Worm (Caenorhabditis elegans) whole organism, L4 larva: ENCODE results near the gene cwf-19L2.

Source experiments
- F26F4.8 ChIP-seq: fragments of 200-800 bp; sonication (Bioruptor generic); conservative IDR thresholded peaks from 2 replicates; pipeline ENCODE4 v1.3.6; 2022; ENCODE audit warnings: missing genetic modification characterization, missing compliant biosample characterization
- F49E8.2 ChIP-seq: sonication (generic microtip); optimal IDR thresholded peaks from 2 replicates; lab custom pipeline; 2016; ENCODE audit warnings: missing compliant biosample characterization, mild to moderate bottlenecking, missing genetic modification characterization, borderline replicate concordance
- T20F7.1 ChIP-seq: fragments of 200-800 bp; sonication (Bioruptor generic); optimal IDR thresholded peaks from 2 replicates; lab custom pipeline; 2018; ENCODE audit warnings: mild to moderate bottlenecking, missing genetic modification characterization, missing compliant biosample characterization
- T26A8.4 ChIP-seq: fragments of 200-800 bp; sonication (Bioruptor generic); IDR thresholded peaks from 2 replicates; pipeline ENCODE4 v1.3.6; 2022; ENCODE audit warnings: missing genetic modification characterization, missing compliant biosample characterization
- Y105C5A.15 ChIP-seq: fragments of 200-800 bp; sonication (Bioruptor generic); IDR thresholded peaks from 2 replicates; pipeline ENCODE4 v1.3.6; 2022; ENCODE audit warnings: missing genetic modification characterization, missing compliant biosample characterization
- Y5F2A.4 ChIP-seq: fragments of 200-800 bp; sonication (Bioruptor generic); optimal IDR thresholded peaks from 2 replicates; lab custom pipeline; 2018; ENCODE audit warnings: mild to moderate bottlenecking, missing genetic modification characterization, missing compliant biosample characterization
- ZK546.5 ChIP-seq, 2 experiments: sonication (generic microtip); optimal IDR thresholded peaks; 2 replicates each; lab custom pipeline; 2017; ENCODE audit warnings: missing biosample characterization in 2 of 2, missing genetic modification characterization in 2 of 2
- aha-1 ChIP-seq: fragments of 150-350 bp; peaks from one replicate; lab custom pipeline; 2014; ENCODE audit warnings: missing biosample characterization, missing genetic modification characterization
- attf-4 ChIP-seq: sonication (generic microtip); optimal IDR thresholded peaks from 3 replicates; lab custom pipeline; 2017; ENCODE audit warnings: missing biosample characterization, missing genetic modification characterization
- ceh-20 ChIP-seq: fragments of 200-800 bp; sonication (Bioruptor generic); IDR thresholded peaks from 2 replicates; pipeline ENCODE4 v1.3.6; 2022; ENCODE audit warnings: missing genetic modification reagents, missing genetic modification characterization, missing compliant biosample characterization
- ceh-28 ChIP-seq: fragments of 150-350 bp; optimal IDR thresholded peaks from 2 replicates; lab custom pipeline; 2014; ENCODE audit warnings: missing biosample characterization, missing genetic modification reagents, missing genetic modification characterization
- ctbp-1 ChIP-seq: fragments of 200-800 bp; sonication (Bioruptor generic); IDR thresholded peaks from 2 replicates; pipeline ENCODE4 v1.3.6; 2022; ENCODE audit warnings: missing genetic modification reagents, missing genetic modification characterization, missing compliant biosample characterization
- daf-16 ChIP-seq, 3 experiments: sonication (generic microtip); optimal IDR thresholded peaks; 2 replicates each; lab custom pipeline; 2016 to 2017; ENCODE audit warnings: missing genetic modification characterization in 3 of 3, missing genetic modification reagents in 3 of 3, mild to moderate bottlenecking in 2 of 3, missing compliant biosample characterization in 2 of 3, missing biosample characterization in 1 of 3, moderate library complexity in 1 of 3
- daf-8 ChIP-seq: fragments of 200-800 bp; sonication (Bioruptor generic); IDR thresholded peaks from 2 replicates; pipeline ENCODE4 v1.3.6; 2022; ENCODE audit warnings: missing genetic modification characterization, missing compliant biosample characterization
- dmd-6 ChIP-seq: fragments of 200-800 bp; sonication (Bioruptor generic); IDR thresholded peaks from 2 replicates; pipeline ENCODE4 v1.3.6; 2022; ENCODE audit warnings: missing genetic modification reagents, missing genetic modification characterization, missing compliant biosample characterization
- dpl-1 ChIP-seq: fragments of 150-350 bp; optimal IDR thresholded peaks from 2 replicates; lab custom pipeline; 2014; ENCODE audit warnings: missing biosample characterization, missing genetic modification reagents, missing genetic modification characterization
- duxl-1 ChIP-seq: sonication (generic microtip); optimal IDR thresholded peaks from 2 replicates; lab custom pipeline; 2016; ENCODE audit warnings: mild to moderate bottlenecking, missing genetic modification characterization, moderate library complexity, missing compliant biosample characterization; ENCODE audit not compliant: poor library complexity
- egl-27 ChIP-seq: sonication (generic microtip); optimal IDR thresholded peaks from 3 replicates; lab custom pipeline; 2017; ENCODE audit warnings: missing biosample characterization, missing genetic modification reagents, missing genetic modification characterization
- fos-1 ChIP-seq: fragments of 150-350 bp; optimal IDR thresholded peaks from 2 replicates; lab custom pipeline; 2014; ENCODE audit warnings: missing biosample characterization, missing genetic modification characterization
- hif-1 ChIP-seq, 2 experiments: sonication (generic microtip); optimal IDR thresholded peaks; 2 replicates each; lab custom pipeline; 2016 to 2017; ENCODE audit warnings: missing compliant biosample characterization in 2 of 2, missing genetic modification characterization in 2 of 2, missing genetic modification reagents in 2 of 2, missing genotype in 2 of 2, mild to moderate bottlenecking in 1 of 2
- hlh-30 ChIP-seq: sonication (generic microtip); optimal IDR thresholded peaks from 2 replicates; lab custom pipeline; 2017; ENCODE audit warnings: antibody characterized with exemption, mild to moderate bottlenecking, missing genetic modification characterization, missing compliant biosample characterization; ENCODE audit not compliant: insufficient read depth
- jun-1 ChIP-seq: fragments of 150-350 bp; optimal IDR thresholded peaks from 2 replicates; lab custom pipeline; 2014; ENCODE audit warnings: missing biosample characterization, missing genetic modification reagents, missing genetic modification characterization
- lin-1 ChIP-seq: fragments of 200-800 bp; sonication (Bioruptor generic); IDR thresholded peaks from 2 replicates; pipeline ENCODE4 v1.3.6; 2022; ENCODE audit warnings: missing genetic modification reagents, missing genetic modification characterization, missing compliant biosample characterization
- lin-38 ChIP-seq: fragments of 200-800 bp; sonication (Bioruptor generic); IDR thresholded peaks from 2 replicates; pipeline ENCODE4 v1.3.6; 2022; ENCODE audit warnings: missing genetic modification reagents, missing genetic modification characterization, missing compliant biosample characterization
- lin-39 ChIP-seq: fragments of 150-350 bp; optimal IDR thresholded peaks from 2 replicates; lab custom pipeline; 2014; ENCODE audit warnings: missing biosample characterization, missing genetic modification reagents, missing genetic modification characterization
- lir-3 ChIP-seq: sonication (generic microtip); optimal IDR thresholded peaks from 2 replicates; lab custom pipeline; 2016; ENCODE audit warnings: mild to moderate bottlenecking, missing genetic modification characterization, missing compliant biosample characterization
- lsy-2 ChIP-seq, 2 experiments: fragments of 150-350 bp in 1 of 2; sonication (generic microtip) in 1 of 2; optimal IDR thresholded peaks; 2 replicates each; lab custom pipeline; 2014 to 2017; ENCODE audit warnings: missing biosample characterization in 2 of 2, missing genetic modification characterization in 2 of 2
- madf-5 ChIP-seq, 2 experiments: fragments of 200-800 bp; sonication (Bioruptor generic); IDR thresholded peaks; 2 replicates each; pipeline ENCODE4 v1.3.6; 2022; ENCODE audit warnings: missing compliant biosample characterization in 2 of 2, missing genetic modification characterization in 2 of 2
- mdl-1 ChIP-seq, 2 experiments: fragments of 150-350 bp in 1 of 2; sonication (generic microtip) in 1 of 2; optimal IDR thresholded peaks; 2 replicates each; lab custom pipeline; 2014 to 2017; ENCODE audit warnings: missing biosample characterization in 2 of 2, missing genetic modification characterization in 2 of 2
- mep-1 ChIP-seq: fragments of 150-350 bp; sonication (generic microtip); optimal IDR thresholded peaks from 3 replicates; lab custom pipeline; 2014; ENCODE audit warnings: missing biosample characterization, missing genetic modification characterization
- nhr-10 ChIP-seq: fragments of 150-350 bp; optimal IDR thresholded peaks from 2 replicates; lab custom pipeline; 2014; ENCODE audit warnings: missing biosample characterization, missing genetic modification characterization
- nhr-237 ChIP-seq: sonication (generic microtip); optimal IDR thresholded peaks from 2 replicates; lab custom pipeline; 2017; ENCODE audit warnings: missing biosample characterization, missing genetic modification characterization
- nhr-28 ChIP-seq: fragments of 150-350 bp; optimal IDR thresholded peaks from 2 replicates; lab custom pipeline; 2014; ENCODE audit warnings: missing biosample characterization, missing genetic modification characterization
- nhr-6 ChIP-seq: fragments of 150-350 bp; optimal IDR thresholded peaks from 2 replicates; lab custom pipeline; 2014; ENCODE audit warnings: missing biosample characterization, missing genetic modification characterization
- nhr-76 ChIP-seq: fragments of 150-350 bp; optimal IDR thresholded peaks from 2 replicates; lab custom pipeline; 2014; ENCODE audit warnings: missing biosample characterization, missing genetic modification characterization
- nhr-77 ChIP-seq: fragments of 150-350 bp; optimal IDR thresholded peaks from 2 replicates; lab custom pipeline; 2014; ENCODE audit warnings: missing biosample characterization, missing genetic modification characterization
- pqm-1 ChIP-seq: sonication (generic microtip); optimal IDR thresholded peaks from 2 replicates; lab custom pipeline; 2017; ENCODE audit warnings: missing biosample characterization, missing genetic modification characterization
- saeg-2 ChIP-seq: fragments of 200-800 bp; sonication (Bioruptor generic); IDR thresholded peaks from 2 replicates; pipeline ENCODE4 v1.3.6; 2022; ENCODE audit warnings: missing genetic modification reagents, missing genetic modification characterization, missing compliant biosample characterization
- set-16 ChIP-seq: fragments of 200-800 bp; sonication (Bioruptor generic); IDR thresholded peaks from 2 replicates; pipeline ENCODE4 v1.3.6; 2022; ENCODE audit warnings: missing genetic modification reagents, missing genetic modification characterization, missing compliant biosample characterization
- spr-1 ChIP-seq: sonication (generic microtip); optimal IDR thresholded peaks from 2 replicates; lab custom pipeline; 2016; ENCODE audit warnings: mild to moderate bottlenecking, missing genetic modification characterization, missing compliant biosample characterization
- spr-3 ChIP-seq: fragments of 200-800 bp; sonication (Bioruptor generic); optimal IDR thresholded peaks from 2 replicates; lab custom pipeline; 2018; ENCODE audit warnings: mild to moderate bottlenecking, missing genetic modification characterization, missing compliant biosample characterization
- tag-97 ChIP-seq: fragments of 200-800 bp; sonication (Bioruptor generic); IDR thresholded peaks from 2 replicates; pipeline ENCODE4 v1.3.6; 2022; ENCODE audit warnings: missing genetic modification characterization, missing compliant biosample characterization
- tra-1 ChIP-seq: fragments of 200-800 bp; sonication (Bioruptor generic); IDR thresholded peaks from 2 replicates; pipeline ENCODE4 v1.3.6; 2022; ENCODE audit warnings: missing genetic modification reagents, missing genetic modification characterization, missing compliant biosample characterization
- unc-130 ChIP-seq: sonication (generic microtip); optimal IDR thresholded peaks from 2 replicates; lab custom pipeline; 2016; ENCODE audit warnings: missing genetic modification reagents, missing genetic modification characterization, missing compliant biosample characterization
- unc-39 ChIP-seq: sonication (generic microtip); optimal IDR thresholded peaks from 2 replicates; lab custom pipeline; 2017; ENCODE audit warnings: missing biosample characterization, missing genetic modification characterization
- unc-62 ChIP-seq, 3 experiments: fragments of 150-350 bp in 1 of 3; sonication (generic microtip); optimal IDR thresholded peaks in 2 of 3; peaks in 1 of 3; 1 replicate in 1 of 3; 2 replicates in 2 of 3; lab custom pipeline; 2014 to 2017; ENCODE audit warnings: missing biosample characterization in 3 of 3, missing genetic modification characterization in 3 of 3, missing genetic modification reagents in 3 of 3, missing genotype in 1 of 3
- zag-1 ChIP-seq: fragments of 150-350 bp; optimal IDR thresholded peaks from 2 replicates; lab custom pipeline; 2014; ENCODE audit warnings: missing biosample characterization, missing genetic modification characterization
- zip-11 ChIP-seq: fragments of 200-800 bp; sonication (Bioruptor generic); IDR thresholded peaks from 2 replicates; pipeline ENCODE4 v1.3.6; 2022; ENCODE audit warnings: missing genetic modification characterization, missing compliant biosample characterization
- zip-2 ChIP-seq: fragments of 150-350 bp; optimal IDR thresholded peaks from 2 replicates; lab custom pipeline; 2014; ENCODE audit warnings: missing biosample characterization, missing genetic modification characterization

cwf-19L2 gene

DNA sequence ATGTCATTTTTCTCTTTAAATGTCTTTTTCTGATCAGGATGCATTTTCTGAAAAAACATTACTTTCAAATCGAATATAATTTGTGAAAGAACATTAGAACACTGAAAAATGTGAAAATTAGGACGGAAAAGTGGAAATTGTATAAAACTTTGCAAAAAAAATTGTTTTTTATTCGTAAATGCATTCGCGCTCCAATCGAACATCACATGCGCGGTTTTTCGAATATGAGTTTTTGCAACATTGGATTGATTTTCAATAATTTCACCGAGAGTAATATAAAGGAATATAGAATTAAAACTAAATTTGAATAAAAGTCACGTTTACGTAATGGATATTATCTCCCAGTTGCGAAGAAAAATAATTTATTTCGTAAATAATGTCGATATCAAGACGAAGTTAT lies 16.2 kb upstream of the cwf-19L2 start, which contains the start of the genes spot-1 and B0361.11 (continued):
- TF ChIP-seq set-16 (GFP tag; lab: Robert Waterston, UW) (no peak), mep-1 (peak; percentile 33), ceh-20 (GFP tag; lab: Robert Waterston, UW) (no peak), tag-97 (no peak), pqm-1 (tag; lab: Kevin White, UChicago) (no peak), unc-62 (GFP tag; optimal IDR thresholded peaks at IDR 0.05 in 1 of 2; lab: Kevin White, UChicago) (peak in 1 of 2 experiments; percentile 30), unc-62 (tag; optimal IDR thresholded peaks at IDR 0.05; lab: Kevin White, UChicago) (no peak), spr-1 (tag; lab: Kevin White, UChicago) (no peak), zip-2 (tag; lab: Kevin White, UChicago) (peak; percentile 3), mdl-1 (tag; optimal IDR thresholded peaks at IDR 0.05; lab: Kevin White, UChicago) (no peak), nhr-77 (tag; lab: Kevin White, UChicago) (peak; percentile 23), lin-38 (GFP tag; lab: Robert Waterston, UW) (peak; percentile 93), T20F7.1 (GFP tag; lab: Kevin White, UChicago) (peak; percentile 56), Y5F2A.4 (GFP tag; lab: Kevin White, UChicago) (no peak), zip-11 (GFP tag; lab: Robert Waterston, UW) (no peak), lir-3 (tag; lab: Kevin White, UChicago) (no peak), saeg-2 (GFP tag; lab: Robert Waterston, UW) (no peak), lin-39 (no peak), madf-5 (GFP tag; IDR thresholded peaks at IDR 0.05; lab: Robert Waterston, UW) (no peak), jun-1 (tag; lab: Kevin White, UChicago) (no peak), nhr-6 (tag; lab: Kevin White, UChicago) (peak; percentile 81)

DNA sequence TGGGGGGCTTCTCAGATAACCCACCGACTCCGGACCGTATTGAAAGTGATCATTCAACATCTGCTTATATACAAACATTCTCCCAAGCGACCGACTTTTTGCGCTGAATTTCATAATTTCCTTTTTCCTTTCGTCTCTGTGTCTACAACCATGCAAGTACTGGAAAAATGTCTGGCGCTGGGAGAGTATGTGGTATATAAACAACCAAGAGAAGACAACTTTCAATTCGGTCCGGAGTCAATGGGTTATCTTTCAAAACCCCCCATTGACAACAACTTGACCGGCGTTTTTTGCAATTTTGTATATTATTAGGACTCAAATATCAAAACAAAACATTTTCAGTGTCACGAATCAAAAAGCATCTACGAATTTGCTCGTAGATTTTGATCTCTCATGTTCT lies 14.9 kb upstream of the cwf-19L2 start:
- peak in 1 of 2 experiments; percentile 89 for TF ChIP-seq lsy-2 (tag; optimal IDR thresholded peaks at IDR 0.05; lab: Kevin White, UChicago)
- TF ChIP-seq hlh-30 (tag; lab: Kevin White, UChicago) = peak; percentile 60
- TF ChIP-seq tag-97 = no peak
- TF ChIP-seq fos-1 (tag; lab: Kevin White, UChicago) = no peak
- peak; percentile 80 for TF ChIP-seq dmd-6 (GFP tag; lab: Robert Waterston, UW)
- peak; percentile 1 to 86 for TF ChIP-seq daf-16 (GFP tag; optimal IDR thresholded peaks at IDR 0.05; lab: Kevin White, UChicago)
- TF ChIP-seq daf-16 (tag; optimal IDR thresholded peaks at IDR 0.05; lab: Kevin White, UChicago) = peak; percentile 85
- peak; percentile 84 for TF ChIP-seq lin-1 (GFP tag; lab: Robert Waterston, UW)
- TF ChIP-seq jun-1 (tag; lab: Kevin White, UChicago) = peak; percentile 60
- TF ChIP-seq spr-3 (GFP tag; lab: Kevin White, UChicago) = peak; percentile 28
- TF ChIP-seq nhr-28 = peak; percentile 37
- peak; percentile 90 for TF ChIP-seq nhr-77 (tag; lab: Kevin White, UChicago)
- peak; percentile 52 for TF ChIP-seq aha-1 (tag; lab: Kevin White, UChicago)
- TF ChIP-seq nhr-76 (tag; lab: Kevin White, UChicago) = no peak
- TF ChIP-seq F26F4.8 (GFP tag; lab: Robert Waterston, UW) = 0 out of 2 replicates have a peak, but pooled peaks have one; percentile 42
- TF ChIP-seq nhr-237 (tag; lab: Kevin White, UChicago) = no peak
- peak; percentile 79; the same call in 1 of the 2 replicates for TF ChIP-seq tra-1 (GFP tag; lab: Robert Waterston, UW)
- peak; percentile 76 for TF ChIP-seq dpl-1
- TF ChIP-seq duxl-1 = peak; percentile 72
- no peak for TF ChIP-seq ceh-28 (tag; lab: Kevin White, UChicago)
- no peak for TF ChIP-seq unc-130 (GFP tag; lab: Kevin White, UChicago)
- no peak for TF ChIP-seq zag-1 (tag; lab: Kevin White, UChicago)
- TF ChIP-seq mdl-1 (tag; optimal IDR thresholded peaks at IDR 0.05; lab: Kevin White, UChicago) = peak in 1 of 2 experiments; percentile 25
- TF ChIP-seq Y105C5A.15 (GFP tag; lab: Robert Waterston, UW) = no peak
- TF ChIP-seq Y5F2A.4 (GFP tag; lab: Kevin White, UChicago) = peak; percentile 63
- TF ChIP-seq egl-27 (tag; lab: Kevin White, UChicago) = no peak
- TF ChIP-seq ctbp-1 (GFP tag; lab: Robert Waterston, UW) = no peak
- no peak for TF ChIP-seq madf-5 (GFP tag; IDR thresholded peaks at IDR 0.05; lab: Robert Waterston, UW)
- no peak for TF ChIP-seq unc-39 (tag; lab: Kevin White, UChicago)
- peak; percentile 87 for TF ChIP-seq T26A8.4
- TF ChIP-seq hif-1 (tag; optimal IDR thresholded peaks at IDR 0.05; lab: Kevin White, UChicago) = peak in 1 of 2 experiments; percentile 61
- TF ChIP-seq nhr-10 (tag; lab: Kevin White, UChicago) = no peak
- TF ChIP-seq daf-8 (GFP tag; lab: Robert Waterston, UW) = no peak
- no peak for TF ChIP-seq ZK546.5 (tag; optimal IDR thresholded peaks at IDR 0.05; lab: Kevin White, UChicago)
- no peak for TF ChIP-seq F49E8.2
- TF ChIP-seq attf-4 (tag; lab: Kevin White, UChicago) = no peak
